Fruit fly (Drosophila melanogaster) whole organism, pupa: Measurements from ENCODE around the gene CG2887.

Source experiments
- CG13204 ChIP-seq: fragments of 200-800 bp; sonication (Bioruptor generic); optimal IDR thresholded peaks from 2 replicates; lab custom pipeline; 2018; ENCODE audit warnings: missing biosample characterization, mild to moderate bottlenecking, missing genetic modification characterization, moderate library complexity
- CG32121 ChIP-seq: fragments of 200-800 bp; sonication (Bioruptor generic); IDR thresholded peaks from 2 replicates; pipeline ENCODE4 v1.3.6; 2022; ENCODE audit warnings: missing biosample characterization, missing genetic modification characterization
- CG8159 ChIP-seq: fragments of 200-800 bp; sonication (Bioruptor generic); optimal IDR thresholded peaks from 3 replicates; lab custom pipeline; 2018; ENCODE audit warnings: missing biosample characterization, mild to moderate bottlenecking, missing genetic modification characterization, moderate library complexity
- EcR ChIP-seq: fragments of 200-800 bp; sonication (Bioruptor generic); optimal IDR thresholded peaks from 3 replicates; lab custom pipeline; 2019; ENCODE audit warnings: missing biosample characterization, missing genetic modification characterization, mild to moderate bottlenecking, moderate library complexity, missing genetic modification reagents
- Ets98B ChIP-seq: fragments of 200-800 bp; sonication (Bioruptor generic); IDR thresholded peaks from 2 replicates; pipeline ENCODE4 v1.3.6; 2022; ENCODE audit warnings: missing biosample characterization, missing genetic modification characterization

- no peak for TF ChIP-seq CG8159 (tag; lab: Kevin White, UChicago)
- no peak; the same call in 1 of the 2 replicates for TF ChIP-seq Ets98B (GFP tag; lab: Robert Waterston, UW)
- no peak for TF ChIP-seq CG13204 (GFP tag; lab: Kevin White, UChicago)
- no peak for TF ChIP-seq CG32121 (GFP tag; lab: Robert Waterston, UW)
- TF ChIP-seq EcR (GFP tag; lab: Kevin White, UChicago): no peak
Observed at dm6 chrX:10460506-10461114, 17.7 kb downstream of the CG2887 start, which contains the start of gene Neb-cGP.
